Worm (Caenorhabditis elegans) whole organism, L4 larva: ENCODE data around the gene W03C9.6.

Source experiments
- D1046.2 ChIP-seq: fragments of 200-800 bp; sonication (Bioruptor generic); IDR thresholded peaks from 2 replicates; pipeline ENCODE4 v1.3.6; 2022; ENCODE audit warnings: missing genetic modification characterization, missing compliant biosample characterization
- F26F4.8 ChIP-seq: fragments of 200-800 bp; sonication (Bioruptor generic); conservative IDR thresholded peaks from 2 replicates; pipeline ENCODE4 v1.3.6; 2022; ENCODE audit warnings: missing genetic modification characterization, missing compliant biosample characterization
- F44E2.7 ChIP-seq: fragments of 200-800 bp; sonication (Bioruptor generic); IDR thresholded peaks from 2 replicates; pipeline ENCODE4 v2.1.2; 2022; ENCODE audit warnings: missing genetic modification characterization, missing compliant biosample characterization
- F49E8.2 ChIP-seq: sonication (generic microtip); optimal IDR thresholded peaks from 2 replicates; lab custom pipeline; 2016; ENCODE audit warnings: missing compliant biosample characterization, mild to moderate bottlenecking, missing genetic modification characterization, borderline replicate concordance
- T26A8.4 ChIP-seq: fragments of 200-800 bp; sonication (Bioruptor generic); IDR thresholded peaks from 2 replicates; pipeline ENCODE4 v1.3.6; 2022; ENCODE audit warnings: missing genetic modification characterization, missing compliant biosample characterization
- Y105C5A.15 ChIP-seq: fragments of 200-800 bp; sonication (Bioruptor generic); IDR thresholded peaks from 2 replicates; pipeline ENCODE4 v1.3.6; 2022; ENCODE audit warnings: missing genetic modification characterization, missing compliant biosample characterization
- Y5F2A.4 ChIP-seq: fragments of 200-800 bp; sonication (Bioruptor generic); optimal IDR thresholded peaks from 2 replicates; lab custom pipeline; 2018; ENCODE audit warnings: mild to moderate bottlenecking, missing genetic modification characterization, missing compliant biosample characterization
- aha-1 ChIP-seq: fragments of 150-350 bp; peaks from one replicate; lab custom pipeline; 2014; ENCODE audit warnings: missing biosample characterization, missing genetic modification characterization
- aly-2 ChIP-seq: sonication (generic microtip); optimal IDR thresholded peaks from 2 replicates; lab custom pipeline; 2018; ENCODE audit warnings: missing biosample characterization, missing genetic modification characterization
- attf-4 ChIP-seq: sonication (generic microtip); optimal IDR thresholded peaks from 3 replicates; lab custom pipeline; 2017; ENCODE audit warnings: missing biosample characterization, missing genetic modification characterization
- ceh-62 ChIP-seq: sonication (generic microtip); optimal IDR thresholded peaks from 2 replicates; lab custom pipeline; 2017; ENCODE audit warnings: missing biosample characterization, missing genetic modification characterization
- ces-1 ChIP-seq: fragments of 150-350 bp; sonication (generic microtip); optimal IDR thresholded peaks from 4 replicates; lab custom pipeline; 2014; ENCODE audit warnings: missing biosample characterization, missing genetic modification reagents, missing genetic modification characterization
- cey-2 ChIP-seq: sonication (generic microtip); optimal IDR thresholded peaks from 3 replicates; lab custom pipeline; 2017; ENCODE audit warnings: missing genetic modification characterization, mild to moderate bottlenecking, missing compliant biosample characterization, antibody characterized with exemption, borderline replicate concordance; ENCODE audit not compliant: insufficient read depth
- dmd-6 ChIP-seq: fragments of 200-800 bp; sonication (Bioruptor generic); IDR thresholded peaks from 2 replicates; pipeline ENCODE4 v1.3.6; 2022; ENCODE audit warnings: missing genetic modification reagents, missing genetic modification characterization, missing compliant biosample characterization
- dmd-9 ChIP-seq: fragments of 200-800 bp; sonication (Bioruptor generic); IDR thresholded peaks from 2 replicates; pipeline ENCODE4 v1.3.6; 2022; ENCODE audit warnings: missing genetic modification reagents, missing genetic modification characterization, missing compliant biosample characterization
- duxl-1 ChIP-seq: sonication (generic microtip); optimal IDR thresholded peaks from 2 replicates; lab custom pipeline; 2016; ENCODE audit warnings: mild to moderate bottlenecking, missing genetic modification characterization, moderate library complexity, missing compliant biosample characterization; ENCODE audit not compliant: poor library complexity
- dve-1 ChIP-seq: sonication (generic microtip); optimal IDR thresholded peaks from 2 replicates; lab custom pipeline; 2017; ENCODE audit warnings: antibody characterized with exemption, mild to moderate bottlenecking, missing genetic modification characterization, missing compliant biosample characterization; ENCODE audit not compliant: insufficient read depth
- egl-43 ChIP-seq: fragments of 200-800 bp; sonication (Bioruptor generic); IDR thresholded peaks from 2 replicates; pipeline ENCODE4 v1.3.6; 2022; ENCODE audit warnings: missing genetic modification reagents, missing genetic modification characterization, missing compliant biosample characterization
- hif-1 ChIP-seq, 2 experiments: sonication (generic microtip); optimal IDR thresholded peaks; 2 replicates each; lab custom pipeline; 2016 to 2017; ENCODE audit warnings: missing compliant biosample characterization in 2 of 2, missing genetic modification characterization in 2 of 2, missing genetic modification reagents in 2 of 2, missing genotype in 2 of 2, mild to moderate bottlenecking in 1 of 2
- hmg-1.1 ChIP-seq: fragments of 200-800 bp; sonication (Bioruptor generic); IDR thresholded peaks from 2 replicates; pipeline ENCODE4 v1.3.6; 2022; ENCODE audit warnings: missing genetic modification reagents, missing genetic modification characterization, missing compliant biosample characterization
- lin-15B ChIP-seq: fragments of 150-350 bp; sonication (generic microtip); optimal IDR thresholded peaks from 3 replicates; lab custom pipeline; 2014; ENCODE audit warnings: missing biosample characterization, missing genetic modification characterization
- lin-38 ChIP-seq: fragments of 200-800 bp; sonication (Bioruptor generic); IDR thresholded peaks from 2 replicates; pipeline ENCODE4 v1.3.6; 2022; ENCODE audit warnings: missing genetic modification reagents, missing genetic modification characterization, missing compliant biosample characterization
- mdt-29 ChIP-seq: fragments of 200-800 bp; sonication (Bioruptor generic); IDR thresholded peaks from 2 replicates; pipeline ENCODE4 v1.3.6; 2022; ENCODE audit warnings: missing genetic modification reagents, missing genetic modification characterization, missing compliant biosample characterization
- mep-1 ChIP-seq: fragments of 150-350 bp; sonication (generic microtip); optimal IDR thresholded peaks from 3 replicates; lab custom pipeline; 2014; ENCODE audit warnings: missing biosample characterization, missing genetic modification characterization
- mes-2 ChIP-seq: sonication (generic microtip); optimal IDR thresholded peaks from 2 replicates; lab custom pipeline; 2016; ENCODE audit warnings: missing genotype, mild to moderate bottlenecking, missing genetic modification characterization, missing compliant biosample characterization; ENCODE audit not compliant: poor library complexity, severe bottlenecking
- mxl-2 ChIP-seq: fragments of 200-800 bp; sonication (Bioruptor generic); conservative IDR thresholded peaks from 2 replicates; pipeline ENCODE4 v1.3.6; 2022; ENCODE audit warnings: missing genetic modification reagents, missing genetic modification characterization, missing compliant biosample characterization
- nhr-102 ChIP-seq: sonication (generic microtip); optimal IDR thresholded peaks from 2 replicates; lab custom pipeline; 2016; ENCODE audit warnings: mild to moderate bottlenecking, missing genetic modification characterization, moderate library complexity, missing compliant biosample characterization
- nhr-11 ChIP-seq: fragments of 150-350 bp; optimal IDR thresholded peaks from 2 replicates; lab custom pipeline; 2014; ENCODE audit warnings: missing biosample characterization, missing genetic modification characterization
- nhr-25 ChIP-seq: sonication (generic microtip); optimal IDR thresholded peaks from 2 replicates; lab custom pipeline; 2017; ENCODE audit warnings: missing genetic modification characterization, mild to moderate bottlenecking, missing compliant biosample characterization, antibody characterized with exemption, moderate library complexity, borderline replicate concordance; ENCODE audit not compliant: insufficient read depth
- nhr-41 ChIP-seq: fragments of 200-800 bp; sonication (Bioruptor generic); IDR thresholded peaks from 2 replicates; pipeline ENCODE4 v1.3.6; 2022; ENCODE audit warnings: missing genetic modification reagents, missing genetic modification characterization, missing compliant biosample characterization
- nhr-42 ChIP-seq: fragments of 200-800 bp; sonication (Bioruptor generic); IDR thresholded peaks from 2 replicates; pipeline ENCODE4 v1.3.6; 2022; ENCODE audit warnings: missing genetic modification characterization, missing compliant biosample characterization
- set-16 ChIP-seq: fragments of 200-800 bp; sonication (Bioruptor generic); IDR thresholded peaks from 2 replicates; pipeline ENCODE4 v1.3.6; 2022; ENCODE audit warnings: missing genetic modification reagents, missing genetic modification characterization, missing compliant biosample characterization
- snpc-1.2 ChIP-seq: fragments of 200-800 bp; sonication (Bioruptor generic); IDR thresholded peaks from 2 replicates; pipeline ENCODE4 v1.3.6; 2022; ENCODE audit warnings: missing genetic modification reagents, missing genetic modification characterization, missing compliant biosample characterization
- spr-3 ChIP-seq: fragments of 200-800 bp; sonication (Bioruptor generic); optimal IDR thresholded peaks from 2 replicates; lab custom pipeline; 2018; ENCODE audit warnings: mild to moderate bottlenecking, missing genetic modification characterization, missing compliant biosample characterization
- tra-1 ChIP-seq: fragments of 200-800 bp; sonication (Bioruptor generic); IDR thresholded peaks from 2 replicates; pipeline ENCODE4 v1.3.6; 2022; ENCODE audit warnings: missing genetic modification reagents, missing genetic modification characterization, missing compliant biosample characterization
- unc-130 ChIP-seq: sonication (generic microtip); optimal IDR thresholded peaks from 2 replicates; lab custom pipeline; 2016; ENCODE audit warnings: missing genetic modification reagents, missing genetic modification characterization, missing compliant biosample characterization
- unc-39 ChIP-seq: sonication (generic microtip); optimal IDR thresholded peaks from 2 replicates; lab custom pipeline; 2017; ENCODE audit warnings: missing biosample characterization, missing genetic modification characterization
- unc-62 ChIP-seq, 3 experiments: fragments of 150-350 bp in 1 of 3; sonication (generic microtip); optimal IDR thresholded peaks in 2 of 3; peaks in 1 of 3; 1 replicate in 1 of 3; 2 replicates in 2 of 3; lab custom pipeline; 2014 to 2017; ENCODE audit warnings: missing biosample characterization in 3 of 3, missing genetic modification characterization in 3 of 3, missing genetic modification reagents in 3 of 3, missing genotype in 1 of 3
- vab-7 ChIP-seq: fragments of 200-800 bp; sonication (Bioruptor generic); IDR thresholded peaks from 2 replicates; pipeline ENCODE4 v1.3.6; 2022; ENCODE audit warnings: missing genetic modification reagents, missing genetic modification characterization, missing compliant biosample characterization
- zfp-3 ChIP-seq: fragments of 200-800 bp; sonication (Bioruptor generic); conservative IDR thresholded peaks from 2 replicates; pipeline ENCODE4 v1.3.6; 2022; ENCODE audit warnings: missing genetic modification reagents, missing genetic modification characterization, missing compliant biosample characterization
- zip-2 ChIP-seq: fragments of 150-350 bp; optimal IDR thresholded peaks from 2 replicates; lab custom pipeline; 2014; ENCODE audit warnings: missing biosample characterization, missing genetic modification characterization
- ztf-11 ChIP-seq: fragments of 150-350 bp; optimal IDR thresholded peaks from 2 replicates; lab custom pipeline; 2014; ENCODE audit warnings: missing biosample characterization, missing genetic modification characterization
- ztf-7 ChIP-seq: fragments of 150-350 bp; optimal IDR thresholded peaks from 2 replicates; lab custom pipeline; 2014; ENCODE audit warnings: missing biosample characterization, missing genetic modification characterization

The W03C9.6 gene

DNA sequence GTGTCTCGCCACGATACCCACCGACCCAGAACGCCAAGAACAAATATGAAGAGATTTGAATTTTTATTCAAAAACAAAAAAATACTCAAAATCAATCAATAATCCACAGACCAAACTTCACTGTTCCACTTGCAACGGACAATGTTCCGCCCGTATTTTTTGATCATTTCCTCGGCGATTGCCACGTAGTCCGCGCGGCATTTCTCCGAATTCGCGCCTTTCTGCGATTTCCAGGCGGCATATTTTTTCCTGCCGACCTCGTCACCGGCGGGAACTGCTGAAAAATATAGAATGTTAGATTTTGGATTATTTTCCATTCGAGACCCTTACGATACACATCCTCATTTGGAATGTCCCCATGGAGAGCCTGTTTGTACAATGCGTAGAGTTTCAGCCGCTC lies 18.0 kb downstream of the W03C9.6 start:
- TF ChIP-seq tra-1 (no peak), attf-4 (no peak), F26F4.8 (GFP tag; lab: Robert Waterston, UW) (no peak), nhr-102 (tag; lab: Kevin White, UChicago) (no peak), nhr-41 (GFP tag; lab: Robert Waterston, UW) (no peak), egl-43 (GFP tag; lab: Robert Waterston, UW) (no peak), aha-1 (tag; lab: Kevin White, UChicago) (peak; percentile 40), zfp-3 (GFP tag; lab: Robert Waterston, UW) (no peak), aly-2 (tag; lab: Kevin White, UChicago) (no peak), set-16 (GFP tag; lab: Robert Waterston, UW) (no peak), dve-1 (tag; lab: Kevin White, UChicago) (no peak), dmd-6 (no peak), ztf-7 (tag; lab: Kevin White, UChicago) (no peak), Y105C5A.15 (no peak), unc-130 (GFP tag; lab: Kevin White, UChicago) (peak; percentile 4), snpc-1.2 (GFP tag; lab: Robert Waterston, UW) (no peak)
- TF ChIP-seq, all 104 proteins: peak for 2

DNA sequence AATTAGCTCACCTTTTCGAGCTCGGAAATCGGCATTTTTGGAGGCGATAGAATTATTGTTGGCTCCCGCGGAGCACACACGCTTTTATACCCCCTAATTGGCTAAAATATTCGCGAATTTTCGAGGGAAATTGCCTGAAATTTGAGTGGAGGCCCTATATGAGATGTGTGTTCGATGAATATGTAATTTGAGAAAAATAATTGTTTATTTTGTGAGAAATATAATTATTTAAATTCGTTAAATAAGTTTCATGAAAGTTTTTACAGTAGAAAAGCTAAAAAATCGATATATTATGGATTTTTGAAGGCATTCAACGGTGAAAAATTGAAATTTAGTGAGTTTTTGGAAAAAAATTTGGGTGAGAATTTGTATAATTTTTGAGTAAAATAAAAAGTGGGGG lies 19.3 kb downstream of the W03C9.6 start, which contains the start of gene acbp-6:
TSS of gene acbp-6 (minus strand) at position 101 of the 400 bp plus-strand sequence.
- TF ChIP-seq nhr-11 = no peak
- no peak for TF ChIP-seq lin-38
- TF ChIP-seq F44E2.7 = no peak
- peak in 1 of 2 experiments; percentile 78 for TF ChIP-seq unc-62 (GFP tag; optimal IDR thresholded peaks at IDR 0.05 in 1 of 2; lab: Kevin White, UChicago)
- no peak for TF ChIP-seq unc-62 (tag; optimal IDR thresholded peaks at IDR 0.05; lab: Kevin White, UChicago)
- no peak for TF ChIP-seq tra-1

DNA sequence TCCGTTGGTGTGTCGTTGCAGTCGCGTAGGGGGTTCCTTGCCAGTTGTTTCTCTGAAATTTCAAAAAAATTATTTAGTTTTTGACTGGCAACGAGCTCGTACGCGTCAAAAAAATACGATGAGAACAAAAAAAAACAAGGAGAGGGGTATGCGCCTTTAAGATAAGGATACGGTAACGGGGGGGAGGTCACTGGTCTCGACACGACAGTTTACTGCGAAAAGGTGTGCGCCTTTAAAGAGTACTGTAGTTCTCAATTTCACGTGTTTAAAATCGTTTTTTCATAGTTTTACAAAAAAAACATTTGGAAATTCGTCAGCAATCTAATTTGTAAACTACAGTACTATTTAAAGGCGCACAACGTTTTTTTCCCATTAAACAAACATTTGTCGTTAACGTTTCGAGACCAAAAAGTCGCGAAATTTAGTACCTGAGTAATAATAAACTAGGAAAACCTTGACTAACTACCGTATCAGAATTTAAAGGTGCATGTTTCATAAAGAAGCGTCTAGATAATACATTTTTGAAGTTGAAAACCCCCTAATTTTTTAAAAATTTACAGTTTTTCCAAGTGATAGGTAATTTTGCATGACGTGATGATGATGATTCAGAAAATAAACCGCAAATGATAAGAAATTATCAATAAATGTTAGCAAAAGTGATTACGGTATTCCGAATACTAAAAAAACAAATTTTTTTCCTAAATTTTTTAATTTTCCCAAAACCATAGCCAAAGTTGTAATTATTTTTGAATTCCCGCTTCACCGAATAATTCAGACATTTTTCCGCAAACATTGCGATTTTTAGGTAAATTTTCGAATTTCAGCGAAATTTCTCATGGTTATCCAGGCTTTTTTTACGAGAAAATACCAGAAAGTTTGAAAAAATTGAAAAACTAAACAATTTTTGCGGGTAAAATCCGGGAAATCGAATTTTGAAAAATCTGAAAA lies 20.0 kb downstream of the W03C9.6 start:
- TF ChIP-seq dmd-9 (GFP tag; lab: Robert Waterston, UW) (no peak), mep-1 (tag; lab: Kevin White, UChicago) (peak; percentile 51), lin-15B (tag; lab: Kevin White, UChicago) (no peak), ces-1 (no peak), nhr-42 (peak; percentile 49), zip-2 (tag; lab: Kevin White, UChicago) (no peak), spr-3 (GFP tag; lab: Kevin White, UChicago) (no peak), mdt-29 (GFP tag; lab: Robert Waterston, UW) (peak; percentile 37; the same call in 1 of the 2 replicates), nhr-25 (tag; lab: Kevin White, UChicago) (no peak), hif-1 (tag; optimal IDR thresholded peaks at IDR 0.05; lab: Kevin White, UChicago) (peak in 1 of 2 experiments; percentile 32), F49E8.2 (tag; lab: Kevin White, UChicago) (no peak), D1046.2 (0 out of 2 replicates have a peak, but pooled peaks have one; percentile 68), vab-7 (GFP tag; lab: Robert Waterston, UW) (no peak), snpc-1.2 (GFP tag; lab: Robert Waterston, UW) (0 out of 2 replicates have a peak, but pooled peaks have one; percentile 33), ceh-62 (tag; lab: Kevin White, UChicago) (no peak), dmd-6 (no peak; the same call in 1 of the 2 replicates), cey-2 (tag; lab: Kevin White, UChicago) (no peak), unc-130 (GFP tag; lab: Kevin White, UChicago) (peak; percentile 4), dve-1 (tag; lab: Kevin White, UChicago) (peak; percentile 8), zfp-3 (GFP tag; lab: Robert Waterston, UW) (no peak), mxl-2 (no peak), T26A8.4 (GFP tag; lab: Robert Waterston, UW) (peak; percentile 67), mes-2 (tag; lab: Kevin White, UChicago) (peak; percentile 41), unc-39 (tag; lab: Kevin White, UChicago) (no peak), Y5F2A.4 (GFP tag; lab: Kevin White, UChicago) (no peak), duxl-1 (peak; percentile 19), ztf-11 (no peak), hmg-1.1 (GFP tag; lab: Robert Waterston, UW) (no peak)
